Worm (Caenorhabditis elegans) whole organism, L1 larva: ENCODE measurements around the gene K07D4.2.
A peak's percentile ranks its signal among the peaks of the same experiment; 100 is the strongest.

Experiments used
- C34B4.2 ChIP-seq: sonication (generic microtip); optimal IDR thresholded peaks from 2 replicates; lab custom pipeline; 2017; ENCODE audit warnings: mild to moderate bottlenecking, missing genetic modification characterization, missing compliant biosample characterization
- F16B12.6 ChIP-seq: fragments of 150-350 bp; optimal IDR thresholded peaks from 2 replicates; lab custom pipeline; 2014; ENCODE audit warnings: missing biosample characterization, missing genetic modification characterization
- aha-1 ChIP-seq: fragments of 150-350 bp; optimal IDR thresholded peaks from 2 replicates; lab custom pipeline; 2014; ENCODE audit warnings: missing biosample characterization, missing genetic modification characterization
- ama-1 ChIP-seq: fragments of 150-350 bp; optimal IDR thresholded peaks from 2 replicates; lab custom pipeline; 2014
- blmp-1 ChIP-seq: fragments of 150-350 bp; optimal IDR thresholded peaks from 2 replicates; lab custom pipeline; 2014; ENCODE audit warnings: missing biosample characterization, missing genetic modification characterization
- ceh-63 ChIP-seq: fragments of 200-800 bp; sonication (Bioruptor generic); optimal IDR thresholded peaks from 2 replicates; lab custom pipeline; 2018; ENCODE audit warnings: mild to moderate bottlenecking, missing genetic modification characterization, missing compliant biosample characterization
- ceh-88 ChIP-seq: fragments of 200-800 bp; sonication (Bioruptor generic); IDR thresholded peaks from 2 replicates; pipeline ENCODE4 v1.3.6; 2022; ENCODE audit warnings: missing genetic modification characterization, missing compliant biosample characterization
- ces-1 ChIP-seq: fragments of 150-350 bp; optimal IDR thresholded peaks from 2 replicates; lab custom pipeline; 2014; ENCODE audit warnings: missing biosample characterization, missing genetic modification reagents, missing genetic modification characterization
- efl-1 ChIP-seq, 4 experiments: fragments of 150-350 bp; optimal IDR thresholded peaks in 3 of 4; peaks in 1 of 4; 1 replicate in 1 of 4; 2 replicates in 3 of 4; lab custom pipeline; 2014; ENCODE audit warnings: missing biosample characterization in 2 of 4, missing genetic modification characterization in 2 of 4, missing genetic modification reagents in 2 of 4
- egl-27 ChIP-seq, 2 experiments: fragments of 150-350 bp in 1 of 2; sonication (generic microtip); optimal IDR thresholded peaks; 3 replicates each; lab custom pipeline; 2017 to 2018; ENCODE audit warnings: missing biosample characterization in 2 of 2, missing genetic modification characterization in 2 of 2, missing genetic modification reagents in 2 of 2
- elt-2 ChIP-seq: sonication (generic microtip); optimal IDR thresholded peaks from 2 replicates; lab custom pipeline; 2016; ENCODE audit warnings: missing genetic modification characterization, mild to moderate bottlenecking, inconsistent platforms, missing compliant biosample characterization, missing genetic modification reagents
- elt-3 ChIP-seq, 6 experiments: fragments of 150-350 bp in 1 of 6; sonication (generic microtip); optimal IDR thresholded peaks; 2 replicates each; lab custom pipeline; 2017 to 2018; ENCODE audit warnings: missing biosample characterization in 6 of 6, missing genetic modification characterization in 6 of 6, inconsistent platforms in 1 of 6
- hlh-4 ChIP-seq: sonication (generic microtip); optimal IDR thresholded peaks from 2 replicates; lab custom pipeline; 2016; ENCODE audit warnings: mild to moderate bottlenecking, missing genetic modification characterization, missing compliant biosample characterization
- isw-1 ChIP-seq: fragments of 200-800 bp; sonication (Bioruptor generic); IDR thresholded peaks from 2 replicates; pipeline ENCODE4 v1.3.6; 2022; ENCODE audit warnings: missing genetic modification characterization, missing compliant biosample characterization
- lin-13 ChIP-seq: fragments of 150-350 bp; optimal IDR thresholded peaks from 2 replicates; lab custom pipeline; 2014; ENCODE audit warnings: missing biosample characterization, missing genetic modification reagents, missing genetic modification characterization
- lin-14 ChIP-seq: fragments of 200-800 bp; sonication (Bioruptor generic); optimal IDR thresholded peaks from 2 replicates; lab custom pipeline; 2018; ENCODE audit warnings: mild to moderate bottlenecking, missing genetic modification characterization, moderate library complexity, missing compliant biosample characterization
- lin-15B ChIP-seq: fragments of 150-350 bp; sonication (generic microtip); optimal IDR thresholded peaks from 3 replicates; lab custom pipeline; 2014; ENCODE audit warnings: missing biosample characterization, missing genetic modification characterization
- lin-39 ChIP-seq: fragments of 150-350 bp; optimal IDR thresholded peaks from 2 replicates; lab custom pipeline; 2014; ENCODE audit warnings: missing biosample characterization, missing genetic modification reagents, missing genetic modification characterization
- mdl-1 ChIP-seq, 2 experiments: fragments of 150-350 bp; optimal IDR thresholded peaks; 2 replicates each; lab custom pipeline; 2014 to 2017; ENCODE audit warnings: missing biosample characterization in 2 of 2, missing genetic modification characterization in 2 of 2, inconsistent platforms in 1 of 2
- mef-2 ChIP-seq: fragments of 150-350 bp; optimal IDR thresholded peaks from 2 replicates; lab custom pipeline; 2014; ENCODE audit warnings: missing biosample characterization, missing genetic modification characterization
- mep-1 ChIP-seq: fragments of 150-350 bp; optimal IDR thresholded peaks from 2 replicates; lab custom pipeline; 2014; ENCODE audit warnings: missing biosample characterization, missing genetic modification characterization
- nhr-19 ChIP-seq: fragments of 200-800 bp; sonication (Bioruptor generic); conservative IDR thresholded peaks from 2 replicates; pipeline ENCODE4 v1.3.6; 2022; ENCODE audit warnings: missing genetic modification characterization, missing compliant biosample characterization
- nhr-20 ChIP-seq: sonication (generic microtip); optimal IDR thresholded peaks from 2 replicates; lab custom pipeline; 2016; ENCODE audit warnings: mild to moderate bottlenecking, missing genetic modification characterization, missing compliant biosample characterization
- nhr-237 ChIP-seq: fragments of 150-350 bp; optimal IDR thresholded peaks from 2 replicates; lab custom pipeline; 2014; ENCODE audit warnings: missing biosample characterization, missing genetic modification characterization
- nhr-76 ChIP-seq: sonication (generic microtip); optimal IDR thresholded peaks from 2 replicates; lab custom pipeline; 2017; ENCODE audit warnings: missing biosample characterization, missing genetic modification characterization
- nhr-84 ChIP-seq: sonication (generic microtip); optimal IDR thresholded peaks from 2 replicates; lab custom pipeline; 2017; ENCODE audit warnings: missing biosample characterization, missing genetic modification characterization
- pax-3 ChIP-seq: fragments of 200-800 bp; sonication (Bioruptor generic); optimal IDR thresholded peaks from 2 replicates; lab custom pipeline; 2018; ENCODE audit warnings: mild to moderate bottlenecking, missing genetic modification characterization, moderate library complexity, missing compliant biosample characterization
- snu-23 ChIP-seq: sonication (generic microtip); optimal IDR thresholded peaks from 2 replicates; lab custom pipeline; 2016; ENCODE audit warnings: missing genetic modification characterization, missing compliant biosample characterization
- sptf-1 ChIP-seq: fragments of 150-350 bp; optimal IDR thresholded peaks from 2 replicates; lab custom pipeline; 2014; ENCODE audit warnings: missing biosample characterization, missing genetic modification characterization
- sup-37 ChIP-seq: fragments of 200-800 bp; sonication (Bioruptor generic); optimal IDR thresholded peaks from 2 replicates; lab custom pipeline; 2018; ENCODE audit warnings: mild to moderate bottlenecking, missing genetic modification characterization, missing compliant biosample characterization
- vab-15 ChIP-seq: sonication (generic microtip); optimal IDR thresholded peaks from 2 replicates; lab custom pipeline; 2017; ENCODE audit warnings: missing genotype, mild to moderate bottlenecking, missing genetic modification characterization, missing compliant biosample characterization
- ztf-11 ChIP-seq, 2 experiments: sonication (generic microtip); optimal IDR thresholded peaks; 2 replicates each; lab custom pipeline; 2016 to 2017; ENCODE audit warnings: missing genetic modification characterization in 2 of 2, missing biosample characterization in 1 of 2, missing compliant biosample characterization in 1 of 2

Gene K07D4.2

ce11 chrII:4032293-4032692 is 13.0 kb downstream of the K07D4.2 start, which contains the start of gene K07D4.4:
K07D4.4 (minus strand) TSS chrII:4032393.
- TF ChIP-seq lin-39 (no peak), snu-23 (no peak), hlh-4 (no peak), ces-1 (GFP tag; lab: Kevin White, UChicago) (no peak), nhr-76 (no peak), F16B12.6 (tag; lab: Kevin White, UChicago) (no peak), egl-27 (tag; optimal IDR thresholded peaks at IDR 0.05; lab: Kevin White, UChicago) (no peak), vab-15 (no peak), ceh-88 (GFP tag; lab: Robert Waterston, UW) (no peak)
- TF ChIP-seq, all 84 proteins: peak for 0

ce11 chrII:4028276-4028675 is 17.0 kb downstream of the K07D4.2 start, which contains the start of gene K07D4.9:
K07D4.9 (plus strand) TSS chrII:4028576.
- no peak for TF ChIP-seq mef-2 (tag; lab: Kevin White, UChicago)
- TF ChIP-seq, all 84 proteins: peak for 0

DNA sequence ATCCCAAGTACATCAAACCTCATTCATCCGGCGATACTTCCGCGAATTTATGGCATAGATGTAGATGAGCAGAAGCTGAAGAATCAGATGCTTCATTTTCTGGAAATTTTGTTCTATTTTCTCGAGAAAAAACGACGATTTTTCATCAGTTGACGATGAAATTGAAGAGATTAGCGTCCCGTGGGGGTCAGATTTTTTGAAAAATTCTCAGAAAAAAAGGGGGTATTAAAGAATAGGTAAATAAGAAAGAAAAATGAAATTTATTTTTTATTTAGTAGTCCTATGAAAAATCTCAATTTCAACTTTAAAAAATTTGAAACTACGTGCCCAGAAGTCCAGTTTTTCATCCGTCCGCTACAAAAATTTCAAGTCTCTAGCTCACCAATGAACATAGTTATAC is 19.8 kb downstream of the K07D4.2 start, which contains the start of gene K07D4.5:
K07D4.5 (minus strand) TSS at position 101 of the 400 bp plus-strand sequence.
- TF ChIP-seq egl-27 (tag; optimal IDR thresholded peaks at IDR 0.05; lab: Kevin White, UChicago): no peak
- no peak for TF ChIP-seq isw-1 (GFP tag; lab: Robert Waterston, UW)
- no peak for TF ChIP-seq ama-1 (lab: Kevin White, UChicago)
- TF ChIP-seq elt-3 (tag; optimal IDR thresholded peaks at IDR 0.05; lab: Kevin White, UChicago): no peak
- no peak for TF ChIP-seq nhr-20 (tag; lab: Kevin White, UChicago)

DNA sequence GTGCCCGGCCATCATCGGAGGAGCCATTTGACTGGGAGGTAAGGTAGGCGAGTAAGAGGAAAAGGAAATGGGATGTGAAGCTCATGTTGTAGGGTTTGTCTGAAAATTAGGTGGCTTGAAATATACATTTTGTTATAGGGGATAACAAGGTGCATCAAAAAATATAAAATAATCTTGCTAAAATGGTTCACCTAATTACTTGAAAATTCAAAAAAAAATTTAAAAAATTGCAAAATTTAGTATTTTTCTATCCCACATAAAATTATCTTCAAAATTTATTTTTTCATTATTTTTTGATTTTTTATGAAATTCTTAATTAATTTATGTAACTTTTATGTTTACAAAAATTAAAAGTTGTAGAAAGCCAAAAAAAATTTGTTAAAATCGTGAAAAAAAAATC is 26.7 kb downstream of the K07D4.2 start, which contains the start of gene K07D4.6:
K07D4.6 (minus strand) TSS at position 101 of the 400 bp plus-strand sequence.
- no peak for TF ChIP-seq efl-1 (optimal IDR thresholded peaks at IDR 0.05; lab: Kevin White, UChicago)
- TF ChIP-seq efl-1 (GFP tag; optimal IDR thresholded peaks at IDR 0.05 in 1 of 2; lab: Kevin White, UChicago): peak in 1 of 2 experiments; percentile 20
- no peak for TF ChIP-seq nhr-19 (GFP tag; lab: Robert Waterston, UW)

- TF ChIP-seq nhr-20 (tag; lab: Kevin White, UChicago): peak; percentile 2
- TF ChIP-seq lin-15B (tag; lab: Kevin White, UChicago): no peak
- no peak for TF ChIP-seq lin-39
- TF ChIP-seq mdl-1 (tag; optimal IDR thresholded peaks at IDR 0.05; lab: Kevin White, UChicago): no peak
- no peak for TF ChIP-seq ztf-11 (tag; optimal IDR thresholded peaks at IDR 0.05; lab: Kevin White, UChicago)
- TF ChIP-seq elt-3 (tag; optimal IDR thresholded peaks at IDR 0.05; lab: Kevin White, UChicago): peak in 1 of 6 experiments; percentile 70
- peak; percentile 68 for TF ChIP-seq elt-2
- no peak for TF ChIP-seq egl-27 (tag; optimal IDR thresholded peaks at IDR 0.05; lab: Kevin White, UChicago)
- TF ChIP-seq sptf-1: no peak
- TF ChIP-seq mep-1: no peak
- TF ChIP-seq, all 84 proteins: peak for 3
These were observed 33.8 kb downstream of the K07D4.2 start for ce11 chrII:4011518-4011917.

DNA sequence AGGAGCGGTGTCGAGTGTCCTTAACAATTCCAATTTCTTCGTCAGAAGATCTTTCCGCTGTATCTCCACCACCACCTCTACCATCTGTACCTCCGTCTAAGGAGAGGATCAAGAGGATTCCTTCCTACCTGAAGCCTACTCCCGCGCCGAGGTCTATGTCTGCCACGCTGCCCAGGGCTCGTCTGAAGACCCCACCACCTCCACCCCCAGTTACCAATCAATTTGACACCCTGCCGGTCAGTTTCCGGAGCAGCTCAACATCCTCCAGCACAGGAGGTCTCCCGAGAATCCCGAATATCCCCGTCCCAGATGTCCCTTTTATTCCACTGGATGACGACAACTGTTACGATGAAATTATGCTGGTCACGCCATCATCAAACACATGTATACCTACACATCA is 37.3 kb downstream of the K07D4.2 start:
- TF ChIP-seq nhr-237: no peak
- no peak for TF ChIP-seq C34B4.2 (tag; lab: Kevin White, UChicago)
- TF ChIP-seq lin-13 (GFP tag; lab: Kevin White, UChicago): no peak
- TF ChIP-seq aha-1 (tag; lab: Kevin White, UChicago): no peak
- no peak for TF ChIP-seq sup-37 (GFP tag; lab: Kevin White, UChicago)
- no peak for TF ChIP-seq ceh-63
- no peak for TF ChIP-seq pax-3 (tag; lab: Kevin White, UChicago)
- TF ChIP-seq lin-14 (GFP tag; lab: Kevin White, UChicago): no peak
- no peak for TF ChIP-seq nhr-84
- no peak for TF ChIP-seq blmp-1 (tag; lab: Kevin White, UChicago)
